Worm (Caenorhabditis elegans) whole organism, young adult: Measurements from ENCODE around the gene rap-1.
A peak's percentile ranks its signal among the peaks of the same experiment; 100 is the strongest.

Experiments used
- B0019.2 ChIP-seq: fragments of 200-800 bp; sonication (Bioruptor generic); conservative IDR thresholded peaks from 2 replicates; pipeline ENCODE4 v1.3.6; 2022; ENCODE audit warnings: missing genetic modification reagents, missing genetic modification characterization, missing compliant biosample characterization
- attf-6 ChIP-seq: fragments of 200-800 bp; sonication (Bioruptor generic); IDR thresholded peaks from 2 replicates; pipeline ENCODE4 v1.3.6; 2022; ENCODE audit warnings: missing genetic modification reagents, missing genetic modification characterization, missing compliant biosample characterization
- madf-8 ChIP-seq: fragments of 200-800 bp; sonication (Bioruptor generic); conservative IDR thresholded peaks from 2 replicates; pipeline ENCODE4 v1.3.6; 2022; ENCODE audit warnings: missing genetic modification reagents, missing genetic modification characterization, missing compliant biosample characterization
- nhr-80 ChIP-seq: sonication (generic microtip); optimal IDR thresholded peaks from 2 replicates; lab custom pipeline; 2016; ENCODE audit warnings: missing genetic modification characterization, missing compliant biosample characterization

rap-1 gene

ce11 chrIV:8867562-8867961 is 51.1 kb downstream of the rap-1 start:
- no peak for TF ChIP-seq attf-6 (GFP tag; lab: Robert Waterston, UW)
- peak; percentile 18 for TF ChIP-seq nhr-80 (tag; lab: Kevin White, UChicago)
- no peak for TF ChIP-seq B0019.2 (GFP tag; lab: Robert Waterston, UW)
- TF ChIP-seq madf-8 (GFP tag; lab: Robert Waterston, UW), result no peak
- TF ChIP-seq, all 124 proteins: peak for 1
